Worm (Caenorhabditis elegans) whole organism, late embryonic: ENCODE measurements around the gene hic-1.
A peak's percentile ranks its signal among the peaks of the same experiment; 100 is the strongest.

Source experiments
- C08G9.2 ChIP-seq: sonication (generic microtip); optimal IDR thresholded peaks from 2 replicates; lab custom pipeline; 2016; ENCODE audit warnings: mild to moderate bottlenecking, missing genetic modification characterization, moderate library complexity, missing compliant biosample characterization
- F13H6.1 ChIP-seq: sonication (generic microtip); optimal IDR thresholded peaks from 2 replicates; lab custom pipeline; 2016; ENCODE audit warnings: missing genetic modification characterization, missing compliant biosample characterization
- K09A11.1 ChIP-seq: sonication (generic microtip); optimal IDR thresholded peaks from 2 replicates; lab custom pipeline; 2017; ENCODE audit warnings: antibody characterized with exemption, mild to moderate bottlenecking, missing genetic modification characterization, missing compliant biosample characterization; ENCODE audit not compliant: insufficient read depth
- ahr-1 ChIP-seq: sonication (generic microtip); optimal IDR thresholded peaks from 2 replicates; lab custom pipeline; 2016; ENCODE audit warnings: missing genetic modification characterization, missing compliant biosample characterization
- ama-1 ChIP-seq: fragments of 150-350 bp; optimal IDR thresholded peaks from 2 replicates; lab custom pipeline; 2014
- ceh-18 ChIP-seq: sonication (generic microtip); optimal IDR thresholded peaks from 2 replicates; lab custom pipeline; 2016; ENCODE audit warnings: missing genetic modification characterization, missing compliant biosample characterization
- ceh-2 ChIP-seq: sonication (generic microtip); optimal IDR thresholded peaks from 2 replicates; lab custom pipeline; 2016; ENCODE audit warnings: missing genotype, missing genetic modification characterization, missing compliant biosample characterization
- ceh-24 ChIP-seq: sonication (generic microtip); optimal IDR thresholded peaks from 2 replicates; lab custom pipeline; 2016; ENCODE audit warnings: mild to moderate bottlenecking, missing genetic modification characterization, missing compliant biosample characterization
- ceh-30 ChIP-seq: fragments of 150-350 bp; optimal IDR thresholded peaks from 2 replicates; lab custom pipeline; 2014; ENCODE audit warnings: missing biosample characterization, missing genetic modification characterization
- ceh-31 ChIP-seq: sonication (generic microtip); optimal IDR thresholded peaks from 2 replicates; lab custom pipeline; 2016; ENCODE audit warnings: missing genetic modification characterization, missing compliant biosample characterization
- ceh-45 ChIP-seq: fragments of 200-800 bp; sonication (Bioruptor generic); IDR thresholded peaks from 2 replicates; pipeline ENCODE4 v1.3.6; 2022; ENCODE audit warnings: missing genetic modification reagents, missing genetic modification characterization, missing compliant biosample characterization
- ceh-48 ChIP-seq: sonication (generic microtip); optimal IDR thresholded peaks from 2 replicates; lab custom pipeline; 2016; ENCODE audit warnings: missing genetic modification characterization, inconsistent platforms, missing compliant biosample characterization
- ceh-6 ChIP-seq: fragments of 200-800 bp; sonication (Bioruptor generic); optimal IDR thresholded peaks from 2 replicates; lab custom pipeline; 2018; ENCODE audit warnings: mild to moderate bottlenecking, missing genetic modification characterization, missing compliant biosample characterization
- ceh-9 ChIP-seq: sonication (generic microtip); optimal IDR thresholded peaks from 2 replicates; lab custom pipeline; 2016; ENCODE audit warnings: mild to moderate bottlenecking, missing genetic modification characterization, inconsistent platforms, missing compliant biosample characterization
- che-1 ChIP-seq: sonication (generic microtip); optimal IDR thresholded peaks from 2 replicates; lab custom pipeline; 2016; ENCODE audit warnings: mild to moderate bottlenecking, missing genetic modification characterization, missing compliant biosample characterization
- dmd-4 ChIP-seq: sonication (generic microtip); optimal IDR thresholded peaks from 2 replicates; lab custom pipeline; 2016; ENCODE audit warnings: borderline replicate concordance, missing genetic modification characterization, missing compliant biosample characterization
- elt-2 ChIP-seq: sonication (generic microtip); optimal IDR thresholded peaks from 2 replicates; lab custom pipeline; 2016; ENCODE audit warnings: missing genetic modification reagents, missing genetic modification characterization, missing compliant biosample characterization
- elt-4 ChIP-seq: sonication (generic microtip); optimal IDR thresholded peaks from 2 replicates; lab custom pipeline; 2016; ENCODE audit warnings: missing genetic modification characterization, missing compliant biosample characterization
- ets-4 ChIP-seq: sonication (generic microtip); optimal IDR thresholded peaks from 2 replicates; lab custom pipeline; 2016; ENCODE audit warnings: missing genetic modification characterization, missing compliant biosample characterization
- eyg-1 ChIP-seq: sonication (generic microtip); optimal IDR thresholded peaks from 2 replicates; lab custom pipeline; 2016; ENCODE audit warnings: missing genotype, missing genetic modification characterization, missing compliant biosample characterization
- fax-1 ChIP-seq: sonication (generic microtip); optimal IDR thresholded peaks from 2 replicates; lab custom pipeline; 2016; ENCODE audit warnings: missing genotype, missing genetic modification characterization, missing compliant biosample characterization
- fkh-6 ChIP-seq: sonication (generic microtip); optimal IDR thresholded peaks from 2 replicates; lab custom pipeline; 2016; ENCODE audit warnings: missing genetic modification characterization, missing compliant biosample characterization
- gmeb-2 ChIP-seq: sonication (generic microtip); optimal IDR thresholded peaks from 2 replicates; lab custom pipeline; 2016; ENCODE audit warnings: missing genetic modification characterization, inconsistent platforms, missing compliant biosample characterization
- hlh-30 ChIP-seq: sonication (generic microtip); optimal IDR thresholded peaks from 2 replicates; lab custom pipeline; 2017; ENCODE audit warnings: antibody characterized with exemption, missing genetic modification characterization, missing compliant biosample characterization; ENCODE audit not compliant: insufficient read depth
- hlh-6 ChIP-seq: sonication (generic microtip); optimal IDR thresholded peaks from 2 replicates; lab custom pipeline; 2016; ENCODE audit warnings: missing genotype, missing genetic modification characterization, missing compliant biosample characterization
- lim-6 ChIP-seq: sonication (generic microtip); optimal IDR thresholded peaks from 2 replicates; lab custom pipeline; 2016; ENCODE audit warnings: missing genetic modification characterization, missing compliant biosample characterization
- lin-11 ChIP-seq: fragments of 200-800 bp; sonication (Bioruptor generic); optimal IDR thresholded peaks from 2 replicates; lab custom pipeline; 2018; ENCODE audit warnings: mild to moderate bottlenecking, missing genetic modification characterization, missing compliant biosample characterization
- madf-2 ChIP-seq: sonication (generic microtip); optimal IDR thresholded peaks from 2 replicates; lab custom pipeline; 2017; ENCODE audit warnings: missing genetic modification characterization, missing compliant biosample characterization
- nhr-11 ChIP-seq: fragments of 150-350 bp; optimal IDR thresholded peaks from 2 replicates; lab custom pipeline; 2014; ENCODE audit warnings: missing biosample characterization, missing genetic modification characterization
- nhr-232 ChIP-seq: sonication (generic microtip); optimal IDR thresholded peaks from 2 replicates; lab custom pipeline; 2016; ENCODE audit warnings: missing genetic modification characterization, missing compliant biosample characterization
- npax-4 ChIP-seq: sonication (generic microtip); optimal IDR thresholded peaks from 2 replicates; lab custom pipeline; 2016; ENCODE audit warnings: missing genetic modification characterization, missing compliant biosample characterization
- pax-1 ChIP-seq: fragments of 150-350 bp; optimal IDR thresholded peaks from 2 replicates; lab custom pipeline; 2014; ENCODE audit warnings: missing biosample characterization, missing genetic modification characterization
- pha-4 ChIP-seq: fragments of 150-350 bp; optimal IDR thresholded peaks from 2 replicates; lab custom pipeline; 2018; ENCODE audit warnings: missing biosample characterization, missing genetic modification reagents, missing genetic modification characterization
- pros-1 ChIP-seq: fragments of 150-350 bp; optimal IDR thresholded peaks from 2 replicates; lab custom pipeline; 2014; ENCODE audit warnings: missing biosample characterization, missing genetic modification reagents, missing genetic modification characterization
- ref-2 ChIP-seq: sonication (generic microtip); optimal IDR thresholded peaks from 2 replicates; lab custom pipeline; 2016; ENCODE audit warnings: missing genetic modification characterization, missing compliant biosample characterization
- sdc-2 ChIP-seq: sonication (generic microtip); optimal IDR thresholded peaks from 2 replicates; lab custom pipeline; 2016; ENCODE audit warnings: missing genotype, missing genetic modification characterization, missing compliant biosample characterization
- sox-2 ChIP-seq: fragments of 200-800 bp; sonication (Bioruptor generic); IDR thresholded peaks from 2 replicates; pipeline ENCODE4 v1.3.6; 2022; ENCODE audit warnings: missing genetic modification reagents, missing genetic modification characterization, missing compliant biosample characterization
- tbx-2 ChIP-seq: sonication (generic microtip); optimal IDR thresholded peaks from 2 replicates; lab custom pipeline; 2016; ENCODE audit warnings: missing genetic modification characterization, missing compliant biosample characterization
- ttx-3 ChIP-seq: sonication (generic microtip); optimal IDR thresholded peaks from 2 replicates; lab custom pipeline; 2016; ENCODE audit warnings: missing genetic modification reagents, missing genetic modification characterization, missing compliant biosample characterization
- unc-42 ChIP-seq: sonication (generic microtip); optimal IDR thresholded peaks from 2 replicates; lab custom pipeline; 2016; ENCODE audit warnings: missing genotype, missing genetic modification characterization, missing compliant biosample characterization
- unc-55 ChIP-seq: sonication (generic microtip); optimal IDR thresholded peaks from 2 replicates; lab custom pipeline; 2017; ENCODE audit warnings: missing biosample characterization, missing genetic modification reagents, missing genetic modification characterization
- ztf-16 ChIP-seq: sonication (generic microtip); optimal IDR thresholded peaks from 2 replicates; lab custom pipeline; 2017; ENCODE audit warnings: missing genetic modification characterization, missing compliant biosample characterization

Gene hic-1

DNA sequence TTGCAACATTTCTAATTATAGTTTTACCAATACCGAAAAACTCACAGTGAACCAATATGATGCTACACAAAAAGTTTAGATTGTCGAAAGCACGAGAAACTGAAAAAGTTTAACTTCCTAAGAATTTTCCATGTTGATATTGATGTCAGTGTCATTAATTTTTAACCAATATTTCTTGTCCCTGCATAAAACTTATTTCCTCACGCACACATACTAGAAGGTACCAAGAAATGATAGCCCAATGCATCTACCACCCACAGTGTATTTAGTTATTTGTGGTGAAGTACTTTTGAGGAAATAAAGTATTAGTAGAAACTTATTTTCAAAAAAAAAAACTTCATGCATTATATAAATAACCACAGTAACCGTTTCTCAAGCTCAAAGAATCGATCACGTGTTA is 32.8 kb upstream of the hic-1 start, which contains the start of gene aexr-2:
TSS of gene aexr-2 (minus strand) at position 101 of the 400 bp plus-strand sequence.
- TF ChIP-seq unc-55 (GFP tag; lab: Kevin White, UChicago): no peak
- TF ChIP-seq ets-4 (tag; lab: Kevin White, UChicago): no peak
- no peak for TF ChIP-seq npax-4
- TF ChIP-seq gmeb-2 (tag; lab: Kevin White, UChicago): no peak
- TF ChIP-seq C08G9.2 (tag; lab: Kevin White, UChicago): no peak
- TF ChIP-seq ceh-48 (tag; lab: Kevin White, UChicago): no peak
- TF ChIP-seq sdc-2 (tag; lab: Kevin White, UChicago): no peak
- TF ChIP-seq lin-11: no peak
- no peak for TF ChIP-seq hlh-30 (tag; lab: Kevin White, UChicago)

DNA sequence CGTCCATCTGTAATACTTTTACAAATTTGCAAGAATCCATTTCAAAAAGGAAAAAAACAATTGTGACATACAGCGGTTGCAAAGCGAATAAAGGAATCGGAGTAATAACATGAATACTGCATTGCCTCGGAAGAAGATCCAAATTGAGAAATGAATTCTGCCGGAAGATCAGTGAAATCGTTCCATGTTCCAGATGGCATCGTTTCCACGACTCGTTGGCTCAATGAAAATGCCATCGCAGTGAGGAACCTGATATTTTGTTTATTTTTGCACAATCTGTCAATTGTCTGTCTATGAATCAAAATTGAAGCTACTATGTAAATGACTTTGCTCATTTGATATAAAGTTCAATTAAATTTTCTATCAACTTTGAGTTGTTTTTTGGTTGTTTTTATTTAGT is 32.0 kb upstream of the hic-1 start:
- TF ChIP-seq ttx-3 (tag; lab: Kevin White, UChicago): no peak
- no peak for TF ChIP-seq eyg-1 (tag; lab: Kevin White, UChicago)
- TF ChIP-seq fax-1 (tag; lab: Kevin White, UChicago): no peak
- no peak for TF ChIP-seq ztf-16
- TF ChIP-seq ceh-2 (tag; lab: Kevin White, UChicago): no peak
- no peak for TF ChIP-seq ceh-30 (tag; lab: Kevin White, UChicago)
- TF ChIP-seq sox-2: no peak
- no peak for TF ChIP-seq F13H6.1 (tag; lab: Kevin White, UChicago)
- no peak for TF ChIP-seq madf-2 (tag; lab: Kevin White, UChicago)
- TF ChIP-seq lim-6: no peak
- no peak for TF ChIP-seq pha-4
- TF ChIP-seq pax-1 (tag; lab: Kevin White, UChicago): no peak
- TF ChIP-seq nhr-232 (tag; lab: Kevin White, UChicago): no peak

DNA sequence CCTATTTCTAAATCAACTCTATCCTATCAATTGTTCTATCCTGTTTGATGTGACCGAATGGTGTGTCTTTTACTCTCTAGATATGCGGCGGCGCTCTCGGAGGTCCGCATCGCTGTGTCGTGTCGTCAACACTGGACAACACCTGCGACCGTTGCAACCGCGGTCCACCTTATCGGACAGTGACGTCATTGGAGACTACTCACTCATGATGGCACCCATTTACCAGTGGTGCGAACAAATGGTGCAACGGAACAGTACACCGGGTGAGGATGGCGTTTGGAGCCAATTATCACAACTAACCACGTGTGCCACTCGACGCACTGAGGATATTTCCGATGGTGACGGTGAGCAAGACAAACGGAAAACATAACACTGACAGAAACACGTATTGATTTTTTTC is 26.6 kb upstream of the hic-1 start:
- TF ChIP-seq tbx-2 (tag; lab: Kevin White, UChicago) (peak; percentile 46), K09A11.1 (tag; lab: Kevin White, UChicago) (no peak), ref-2 (tag; lab: Kevin White, UChicago) (peak; percentile 36), hlh-30 (tag; lab: Kevin White, UChicago) (no peak), ceh-45 (GFP tag; lab: Robert Waterston, UW) (no peak), hlh-6 (tag; lab: Kevin White, UChicago) (no peak), elt-2 (peak; percentile 63)

DNA sequence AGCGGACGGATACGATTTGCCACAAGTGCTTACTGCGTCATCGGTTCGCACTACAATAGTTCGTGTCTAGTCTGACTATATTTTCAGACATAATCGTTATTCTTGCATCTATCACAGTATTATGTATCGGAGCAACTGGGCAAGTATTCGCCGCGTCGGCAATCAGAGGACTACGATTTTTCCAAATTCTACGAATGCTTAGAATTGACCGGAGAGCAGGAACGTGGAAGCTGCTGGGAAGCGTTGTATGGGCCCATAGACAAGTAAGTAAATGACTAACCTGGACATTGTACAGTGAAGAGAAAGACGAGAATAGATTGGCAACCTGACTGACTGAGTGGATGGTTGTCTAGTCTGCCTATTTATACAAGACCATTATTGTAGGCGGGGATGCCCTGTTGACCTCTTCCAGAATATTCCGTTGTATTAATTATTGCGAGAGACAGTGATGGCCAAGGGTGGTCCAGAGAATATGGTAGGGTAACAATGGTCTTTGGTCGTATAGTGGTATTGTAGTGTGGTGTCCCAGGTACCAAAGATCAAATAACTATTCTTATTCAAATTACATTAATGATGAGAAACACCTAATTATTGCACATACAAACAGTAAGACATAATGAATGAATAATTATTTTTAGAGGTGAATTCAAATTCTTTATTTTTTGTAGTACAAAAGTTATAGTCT is 24.1 kb upstream of the hic-1 start, which contains the start of gene clec-266:
TSS of gene clec-266 (minus strand) at position 364 of the 685 bp plus-strand sequence.
- TF ChIP-seq sox-2: peak; percentile 70
- peak; percentile 18 for TF ChIP-seq unc-55 (GFP tag; lab: Kevin White, UChicago)
- no peak for TF ChIP-seq ahr-1 (tag; lab: Kevin White, UChicago)
- peak; percentile 31 for TF ChIP-seq ama-1
- no peak for TF ChIP-seq ceh-48 (tag; lab: Kevin White, UChicago)
- peak; percentile 11 for TF ChIP-seq ceh-31 (tag; lab: Kevin White, UChicago)
- peak; percentile 25 for TF ChIP-seq ref-2 (tag; lab: Kevin White, UChicago)

DNA sequence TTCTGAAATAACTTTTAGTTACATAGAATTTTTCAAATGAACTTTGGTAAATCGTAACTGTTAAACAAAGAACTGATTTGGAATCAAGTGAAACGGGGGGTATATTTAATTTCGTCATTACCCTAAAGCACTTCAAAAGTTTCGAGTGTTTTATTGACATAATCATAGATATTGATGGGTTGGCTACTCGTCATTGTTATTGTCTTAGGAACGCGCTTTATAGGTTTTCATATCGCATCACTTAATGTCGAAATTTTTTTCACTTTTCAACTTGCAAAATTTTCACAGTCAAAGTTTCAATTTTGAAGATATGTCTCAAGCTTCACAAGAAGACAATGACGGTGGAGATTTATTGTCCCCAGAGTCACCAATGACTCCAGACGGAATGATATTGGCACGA is 20.1 kb upstream of the hic-1 start, which contains the start of gene kqt-1:
TSS of gene kqt-1 (plus strand) at position 301 of the 400 bp plus-strand sequence.
- TF ChIP-seq elt-4 (no peak), ceh-30 (tag; lab: Kevin White, UChicago) (no peak), ceh-6 (GFP tag; lab: Kevin White, UChicago) (no peak), ceh-18 (no peak), unc-42 (tag; lab: Kevin White, UChicago) (no peak), K09A11.1 (tag; lab: Kevin White, UChicago) (no peak), pros-1 (tag; lab: Kevin White, UChicago) (no peak), ceh-31 (tag; lab: Kevin White, UChicago) (no peak), ets-4 (tag; lab: Kevin White, UChicago) (no peak), che-1 (tag; lab: Kevin White, UChicago) (no peak), ceh-24 (tag; lab: Kevin White, UChicago) (no peak), ref-2 (tag; lab: Kevin White, UChicago) (no peak), nhr-11 (tag; lab: Kevin White, UChicago) (no peak), pha-4 (no peak), hlh-30 (tag; lab: Kevin White, UChicago) (no peak), dmd-4 (tag; lab: Kevin White, UChicago) (no peak), pax-1 (tag; lab: Kevin White, UChicago) (no peak), fkh-6 (no peak), ceh-9 (tag; lab: Kevin White, UChicago) (no peak), ceh-48 (tag; lab: Kevin White, UChicago) (no peak)
